Worm (Caenorhabditis elegans) whole organism, L4/young adult: ENCODE results near the gene ncs-1.

Source experiments
- W03F9.2 ChIP-seq: fragments of 150-350 bp; optimal IDR thresholded peaks from 2 replicates; lab custom pipeline; 2014; ENCODE audit warnings: missing biosample characterization, missing genetic modification characterization
- dao-5 ChIP-seq: sonication (generic microtip); optimal IDR thresholded peaks from 2 replicates; lab custom pipeline; 2016; ENCODE audit warnings: missing genotype, missing genetic modification characterization, moderate library complexity, missing compliant biosample characterization
- him-1 ChIP-seq: sonication (generic microtip); optimal IDR thresholded peaks from 2 replicates; lab custom pipeline; 2016; ENCODE audit warnings: missing genotype, missing genetic modification reagents, missing genetic modification characterization, missing compliant biosample characterization

- no peak for TF ChIP-seq him-1 (tag; lab: Kevin White, UChicago)
- TF ChIP-seq dao-5 (tag; lab: Kevin White, UChicago), result no peak
- TF ChIP-seq W03F9.2 (tag; lab: Kevin White, UChicago), result no peak
These were observed 7.0 kb upstream of the ncs-1 start, which contains the start of gene C44C1.6 for ce11 chrX:970072-970471.
